Worm (Caenorhabditis elegans) whole organism, L4/young adult: ENCODE results near the gene oac-56.

Experiments
- W03F9.2 ChIP-seq: fragments of 150-350 bp; optimal IDR thresholded peaks from 2 replicates; lab custom pipeline; 2014; ENCODE audit warnings: missing biosample characterization, missing genetic modification characterization
- dao-5 ChIP-seq: sonication (generic microtip); optimal IDR thresholded peaks from 2 replicates; lab custom pipeline; 2016; ENCODE audit warnings: missing genotype, missing genetic modification characterization, moderate library complexity, missing compliant biosample characterization
- him-1 ChIP-seq: sonication (generic microtip); optimal IDR thresholded peaks from 2 replicates; lab custom pipeline; 2016; ENCODE audit warnings: missing genotype, missing genetic modification reagents, missing genetic modification characterization, missing compliant biosample characterization

The oac-56 gene

ce11 chrIV:14350651-14351050, at the start of gene oac-56:
Gene oac-56 (minus strand): TSS chrIV:14350751.
- TF ChIP-seq him-1, result no peak
- TF ChIP-seq W03F9.2 (tag; lab: Kevin White, UChicago), result no peak
- no peak for TF ChIP-seq dao-5

ce11 chrIV:14395531-14395930, 45.0 kb upstream of the oac-56 start:
- no peak for TF ChIP-seq W03F9.2 (tag; lab: Kevin White, UChicago)

ce11 chrIV:14394812-14395211, 44.3 kb upstream of the oac-56 start:
- TF ChIP-seq him-1, result no peak
- no peak for TF ChIP-seq W03F9.2 (tag; lab: Kevin White, UChicago)
- TF ChIP-seq dao-5, result no peak

ce11 chrIV:14393838-14394237, 43.3 kb upstream of the oac-56 start, which contains the start of gene clc-8:
Gene clc-8 (plus strand): TSS chrIV:14394138.
- TF ChIP-seq dao-5, result no peak
- TF ChIP-seq him-1, result no peak
- no peak for TF ChIP-seq W03F9.2 (tag; lab: Kevin White, UChicago)

ce11 chrIV:14391746-14392145, 41.2 kb upstream of the oac-56 start:
- no peak for TF ChIP-seq him-1
- TF ChIP-seq W03F9.2 (tag; lab: Kevin White, UChicago), result no peak
- no peak for TF ChIP-seq dao-5

ce11 chrIV:14391268-14391667, 40.7 kb upstream of the oac-56 start:
- TF ChIP-seq him-1 (no peak), dao-5 (no peak), W03F9.2 (tag; lab: Kevin White, UChicago) (no peak)

ce11 chrIV:14390023-14390614, 39.6 kb upstream of the oac-56 start:
- TF ChIP-seq W03F9.2 (tag; lab: Kevin White, UChicago) (no peak), dao-5 (no peak), him-1 (no peak)

ce11 chrIV:14389070-14389469, 38.5 kb upstream of the oac-56 start:
- no peak for TF ChIP-seq W03F9.2 (tag; lab: Kevin White, UChicago)
- no peak for TF ChIP-seq him-1
- no peak for TF ChIP-seq dao-5

- no peak for TF ChIP-seq W03F9.2 (tag; lab: Kevin White, UChicago)
- no peak for TF ChIP-seq dao-5
- no peak for TF ChIP-seq him-1
Measured at ce11 chrIV:14387766-14388553, 37.4 kb upstream of the oac-56 start.

- no peak for TF ChIP-seq W03F9.2 (tag; lab: Kevin White, UChicago)
Measured at ce11 chrIV:14385140-14385539, 34.6 kb upstream of the oac-56 start.

- TF ChIP-seq him-1, result no peak
- TF ChIP-seq dao-5, result no peak
- no peak for TF ChIP-seq W03F9.2 (tag; lab: Kevin White, UChicago)
Measured at ce11 chrIV:14384194-14384593, 33.6 kb upstream of the oac-56 start.

- TF ChIP-seq him-1 (no peak), W03F9.2 (tag; lab: Kevin White, UChicago) (no peak), dao-5 (no peak)
Measured at ce11 chrIV:14383474-14383873, 32.9 kb upstream of the oac-56 start, which contains the start of gene paqr-3. Gene paqr-3 (minus strand): TSS chrIV:14383683.

ce11 chrIV:14379191-14379590, 28.6 kb upstream of the oac-56 start:
- TF ChIP-seq dao-5 (no peak), him-1 (no peak), W03F9.2 (tag; lab: Kevin White, UChicago) (no peak)

ce11 chrIV:14377850-14378249, 27.3 kb upstream of the oac-56 start:
- no peak for TF ChIP-seq him-1

ce11 chrIV:14377267-14377814, 26.8 kb upstream of the oac-56 start:
- no peak for TF ChIP-seq dao-5
- no peak for TF ChIP-seq him-1
- no peak for TF ChIP-seq W03F9.2 (tag; lab: Kevin White, UChicago)
